Worm (Caenorhabditis elegans) whole organism, L4 larva: ENCODE data around the gene dgk-5.

Experiments used
- F26F4.8 ChIP-seq: fragments of 200-800 bp; sonication (Bioruptor generic); conservative IDR thresholded peaks from 2 replicates; pipeline ENCODE4 v1.3.6; 2022; ENCODE audit warnings: missing genetic modification characterization, missing compliant biosample characterization
- F37D6.2 ChIP-seq: sonication (generic microtip); optimal IDR thresholded peaks from 2 replicates; lab custom pipeline; 2016; ENCODE audit warnings: mild to moderate bottlenecking, missing genetic modification characterization, missing compliant biosample characterization
- R02D3.7 ChIP-seq: fragments of 150-350 bp; sonication (generic microtip); optimal IDR thresholded peaks from 3 replicates; lab custom pipeline; 2014; ENCODE audit warnings: missing biosample characterization, missing genetic modification characterization
- T20F7.1 ChIP-seq: fragments of 200-800 bp; sonication (Bioruptor generic); optimal IDR thresholded peaks from 2 replicates; lab custom pipeline; 2018; ENCODE audit warnings: mild to moderate bottlenecking, missing genetic modification characterization, missing compliant biosample characterization
- Y5F2A.4 ChIP-seq: fragments of 200-800 bp; sonication (Bioruptor generic); optimal IDR thresholded peaks from 2 replicates; lab custom pipeline; 2018; ENCODE audit warnings: mild to moderate bottlenecking, missing genetic modification characterization, missing compliant biosample characterization
- Y75B8A.6 ChIP-seq: fragments of 200-800 bp; sonication (Bioruptor generic); IDR thresholded peaks from 2 replicates; pipeline ENCODE4 v1.3.6; 2022; ENCODE audit warnings: missing genetic modification reagents, missing genetic modification characterization, missing compliant biosample characterization
- aha-1 ChIP-seq: fragments of 150-350 bp; peaks from one replicate; lab custom pipeline; 2014; ENCODE audit warnings: missing biosample characterization, missing genetic modification characterization
- ama-1 ChIP-seq: fragments of 150-350 bp; optimal IDR thresholded peaks from 2 replicates; lab custom pipeline; 2014; ENCODE audit warnings: inconsistent platforms, mixed read lengths
- arid-1 ChIP-seq: fragments of 200-800 bp; sonication (Bioruptor generic); conservative IDR thresholded peaks from 2 replicates; pipeline ENCODE4 v1.3.6; 2022; ENCODE audit warnings: missing genetic modification reagents, missing genetic modification characterization, missing compliant biosample characterization
- attf-4 ChIP-seq: sonication (generic microtip); optimal IDR thresholded peaks from 3 replicates; lab custom pipeline; 2017; ENCODE audit warnings: missing biosample characterization, missing genetic modification characterization
- ceh-44 ChIP-seq: fragments of 200-800 bp; sonication (Bioruptor generic); IDR thresholded peaks from 2 replicates; pipeline ENCODE4 v1.3.6; 2022; ENCODE audit warnings: missing genetic modification reagents, missing genetic modification characterization, missing compliant biosample characterization
- ceh-62 ChIP-seq: sonication (generic microtip); optimal IDR thresholded peaks from 2 replicates; lab custom pipeline; 2017; ENCODE audit warnings: missing biosample characterization, missing genetic modification characterization
- ceh-82 ChIP-seq: sonication (generic microtip); optimal IDR thresholded peaks from 2 replicates; lab custom pipeline; 2017; ENCODE audit warnings: missing biosample characterization, missing genetic modification characterization
- ctbp-1 ChIP-seq: fragments of 200-800 bp; sonication (Bioruptor generic); IDR thresholded peaks from 2 replicates; pipeline ENCODE4 v1.3.6; 2022; ENCODE audit warnings: missing genetic modification reagents, missing genetic modification characterization, missing compliant biosample characterization
- daf-16 ChIP-seq, 3 experiments: sonication (generic microtip); optimal IDR thresholded peaks; 2 replicates each; lab custom pipeline; 2016 to 2017; ENCODE audit warnings: missing genetic modification characterization in 3 of 3, missing genetic modification reagents in 3 of 3, mild to moderate bottlenecking in 2 of 3, missing compliant biosample characterization in 2 of 3, missing biosample characterization in 1 of 3, moderate library complexity in 1 of 3
- daf-8 ChIP-seq: fragments of 200-800 bp; sonication (Bioruptor generic); IDR thresholded peaks from 2 replicates; pipeline ENCODE4 v1.3.6; 2022; ENCODE audit warnings: missing genetic modification characterization, missing compliant biosample characterization
- dmd-6 ChIP-seq: fragments of 200-800 bp; sonication (Bioruptor generic); IDR thresholded peaks from 2 replicates; pipeline ENCODE4 v1.3.6; 2022; ENCODE audit warnings: missing genetic modification reagents, missing genetic modification characterization, missing compliant biosample characterization
- dmd-8 ChIP-seq: fragments of 200-800 bp; sonication (Bioruptor generic); IDR thresholded peaks from 2 replicates; pipeline ENCODE4 v1.3.6; 2022; ENCODE audit warnings: missing genetic modification characterization, missing compliant biosample characterization
- dpl-1 ChIP-seq: fragments of 150-350 bp; optimal IDR thresholded peaks from 2 replicates; lab custom pipeline; 2014; ENCODE audit warnings: missing biosample characterization, missing genetic modification reagents, missing genetic modification characterization
- egl-27 ChIP-seq: sonication (generic microtip); optimal IDR thresholded peaks from 3 replicates; lab custom pipeline; 2017; ENCODE audit warnings: missing biosample characterization, missing genetic modification reagents, missing genetic modification characterization
- egl-43 ChIP-seq: fragments of 200-800 bp; sonication (Bioruptor generic); IDR thresholded peaks from 2 replicates; pipeline ENCODE4 v1.3.6; 2022; ENCODE audit warnings: missing genetic modification reagents, missing genetic modification characterization, missing compliant biosample characterization
- fos-1 ChIP-seq: fragments of 150-350 bp; optimal IDR thresholded peaks from 2 replicates; lab custom pipeline; 2014; ENCODE audit warnings: missing biosample characterization, missing genetic modification characterization
- gei-8 ChIP-seq: fragments of 200-800 bp; sonication (Bioruptor generic); optimal IDR thresholded peaks from 2 replicates; lab custom pipeline; 2018; ENCODE audit warnings: mild to moderate bottlenecking, missing genetic modification characterization, missing compliant biosample characterization
- hlh-30 ChIP-seq: sonication (generic microtip); optimal IDR thresholded peaks from 2 replicates; lab custom pipeline; 2017; ENCODE audit warnings: antibody characterized with exemption, mild to moderate bottlenecking, missing genetic modification characterization, missing compliant biosample characterization; ENCODE audit not compliant: insufficient read depth
- lim-7 ChIP-seq: fragments of 200-800 bp; sonication (Bioruptor generic); IDR thresholded peaks from 2 replicates; pipeline ENCODE4 v1.3.6; 2022; ENCODE audit warnings: missing genetic modification characterization, missing compliant biosample characterization
- lin-1 ChIP-seq: fragments of 200-800 bp; sonication (Bioruptor generic); IDR thresholded peaks from 2 replicates; pipeline ENCODE4 v1.3.6; 2022; ENCODE audit warnings: missing genetic modification reagents, missing genetic modification characterization, missing compliant biosample characterization
- lin-13 ChIP-seq: fragments of 150-350 bp; optimal IDR thresholded peaks from 2 replicates; lab custom pipeline; 2014; ENCODE audit warnings: missing biosample characterization, missing genetic modification reagents, missing genetic modification characterization
- lin-15B ChIP-seq: fragments of 150-350 bp; sonication (generic microtip); optimal IDR thresholded peaks from 3 replicates; lab custom pipeline; 2014; ENCODE audit warnings: missing biosample characterization, missing genetic modification characterization
- lin-29 ChIP-seq: fragments of 200-800 bp; sonication (Bioruptor generic); IDR thresholded peaks from 2 replicates; pipeline ENCODE4 v1.3.6; 2022; ENCODE audit warnings: missing genetic modification reagents, missing genetic modification characterization, missing compliant biosample characterization
- lin-38 ChIP-seq: fragments of 200-800 bp; sonication (Bioruptor generic); IDR thresholded peaks from 2 replicates; pipeline ENCODE4 v1.3.6; 2022; ENCODE audit warnings: missing genetic modification reagents, missing genetic modification characterization, missing compliant biosample characterization
- lin-39 ChIP-seq: fragments of 150-350 bp; optimal IDR thresholded peaks from 2 replicates; lab custom pipeline; 2014; ENCODE audit warnings: missing biosample characterization, missing genetic modification reagents, missing genetic modification characterization
- lir-3 ChIP-seq: sonication (generic microtip); optimal IDR thresholded peaks from 2 replicates; lab custom pipeline; 2016; ENCODE audit warnings: mild to moderate bottlenecking, missing genetic modification characterization, missing compliant biosample characterization
- lsy-2 ChIP-seq, 2 experiments: fragments of 150-350 bp in 1 of 2; sonication (generic microtip) in 1 of 2; optimal IDR thresholded peaks; 2 replicates each; lab custom pipeline; 2014 to 2017; ENCODE audit warnings: missing biosample characterization in 2 of 2, missing genetic modification characterization in 2 of 2
- mdl-1 ChIP-seq, 2 experiments: fragments of 150-350 bp in 1 of 2; sonication (generic microtip) in 1 of 2; optimal IDR thresholded peaks; 2 replicates each; lab custom pipeline; 2014 to 2017; ENCODE audit warnings: missing biosample characterization in 2 of 2, missing genetic modification characterization in 2 of 2
- mdt-29 ChIP-seq: fragments of 200-800 bp; sonication (Bioruptor generic); IDR thresholded peaks from 2 replicates; pipeline ENCODE4 v1.3.6; 2022; ENCODE audit warnings: missing genetic modification reagents, missing genetic modification characterization, missing compliant biosample characterization
- mep-1 ChIP-seq: fragments of 150-350 bp; sonication (generic microtip); optimal IDR thresholded peaks from 3 replicates; lab custom pipeline; 2014; ENCODE audit warnings: missing biosample characterization, missing genetic modification characterization
- mxl-2 ChIP-seq: fragments of 200-800 bp; sonication (Bioruptor generic); conservative IDR thresholded peaks from 2 replicates; pipeline ENCODE4 v1.3.6; 2022; ENCODE audit warnings: missing genetic modification reagents, missing genetic modification characterization, missing compliant biosample characterization
- nhr-10 ChIP-seq: fragments of 150-350 bp; optimal IDR thresholded peaks from 2 replicates; lab custom pipeline; 2014; ENCODE audit warnings: missing biosample characterization, missing genetic modification characterization
- nhr-25 ChIP-seq: sonication (generic microtip); optimal IDR thresholded peaks from 2 replicates; lab custom pipeline; 2017; ENCODE audit warnings: missing genetic modification characterization, mild to moderate bottlenecking, missing compliant biosample characterization, antibody characterized with exemption, moderate library complexity, borderline replicate concordance; ENCODE audit not compliant: insufficient read depth
- nhr-6 ChIP-seq: fragments of 150-350 bp; optimal IDR thresholded peaks from 2 replicates; lab custom pipeline; 2014; ENCODE audit warnings: missing biosample characterization, missing genetic modification characterization
- pha-4 ChIP-seq, 2 experiments: fragments of 150-350 bp in 1 of 2; fragments of 200-800 bp in 1 of 2; sonication (Bioruptor generic) in 1 of 2; IDR thresholded peaks in 1 of 2; optimal IDR thresholded peaks in 1 of 2; 2 replicates each; pipeline versions ENCODE4 v1.3.6 to Lab custom; 2014 to 2022; ENCODE audit warnings: missing genetic modification characterization in 2 of 2, missing genetic modification reagents in 2 of 2, missing biosample characterization in 1 of 2, missing compliant biosample characterization in 1 of 2
- set-16 ChIP-seq: fragments of 200-800 bp; sonication (Bioruptor generic); IDR thresholded peaks from 2 replicates; pipeline ENCODE4 v1.3.6; 2022; ENCODE audit warnings: missing genetic modification reagents, missing genetic modification characterization, missing compliant biosample characterization
- skn-1 ChIP-seq: fragments of 150-350 bp; optimal IDR thresholded peaks from 2 replicates; lab custom pipeline; 2014; ENCODE audit warnings: missing biosample characterization, missing genetic modification characterization
- snpc-1.2 ChIP-seq: fragments of 200-800 bp; sonication (Bioruptor generic); IDR thresholded peaks from 2 replicates; pipeline ENCODE4 v1.3.6; 2022; ENCODE audit warnings: missing genetic modification reagents, missing genetic modification characterization, missing compliant biosample characterization
- snpc-4 ChIP-seq: fragments of 150-350 bp; optimal IDR thresholded peaks from 2 replicates; lab custom pipeline; 2014; ENCODE audit warnings: missing biosample characterization, missing genetic modification characterization
- spr-3 ChIP-seq: fragments of 200-800 bp; sonication (Bioruptor generic); optimal IDR thresholded peaks from 2 replicates; lab custom pipeline; 2018; ENCODE audit warnings: mild to moderate bottlenecking, missing genetic modification characterization, missing compliant biosample characterization
- unc-62 ChIP-seq, 3 experiments: fragments of 150-350 bp in 1 of 3; sonication (generic microtip); optimal IDR thresholded peaks in 2 of 3; peaks in 1 of 3; 1 replicate in 1 of 3; 2 replicates in 2 of 3; lab custom pipeline; 2014 to 2017; ENCODE audit warnings: missing biosample characterization in 3 of 3, missing genetic modification characterization in 3 of 3, missing genetic modification reagents in 3 of 3, missing genotype in 1 of 3
- zag-1 ChIP-seq: fragments of 150-350 bp; optimal IDR thresholded peaks from 2 replicates; lab custom pipeline; 2014; ENCODE audit warnings: missing biosample characterization, missing genetic modification characterization
- zip-11 ChIP-seq: fragments of 200-800 bp; sonication (Bioruptor generic); IDR thresholded peaks from 2 replicates; pipeline ENCODE4 v1.3.6; 2022; ENCODE audit warnings: missing genetic modification characterization, missing compliant biosample characterization
- ztf-7 ChIP-seq: fragments of 150-350 bp; optimal IDR thresholded peaks from 2 replicates; lab custom pipeline; 2014; ENCODE audit warnings: missing biosample characterization, missing genetic modification characterization

dgk-5 gene

ce11 chrII:6491817-6492452 is 21.1 kb upstream of the dgk-5 start, which contains the start of the genes T28D9.11 and T28D9.1 (continued):
- TF ChIP-seq lin-1 (GFP tag; lab: Robert Waterston, UW) (no peak), ama-1 (lab: Kevin White, UChicago) (no peak), daf-8 (GFP tag; lab: Robert Waterston, UW) (no peak), F26F4.8 (GFP tag; lab: Robert Waterston, UW) (no peak), nhr-6 (tag; lab: Kevin White, UChicago) (no peak), arid-1 (no peak), lim-7 (GFP tag; lab: Robert Waterston, UW) (peak; percentile 71), snpc-1.2 (0 out of 2 replicates have a peak, but pooled peaks have one; percentile 23), gei-8 (GFP tag; lab: Kevin White, UChicago) (no peak), skn-1 (tag; lab: Kevin White, UChicago) (no peak), dpl-1 (GFP tag; lab: Kevin White, UChicago) (peak; percentile 44), unc-62 (GFP tag; optimal IDR thresholded peaks at IDR 0.05 in 1 of 2; lab: Kevin White, UChicago) (peak in 1 of 2 experiments; percentile 48), unc-62 (tag; optimal IDR thresholded peaks at IDR 0.05; lab: Kevin White, UChicago) (no peak), Y5F2A.4 (no peak), aha-1 (peak; percentile 73), set-16 (peak; percentile 97), lir-3 (tag; lab: Kevin White, UChicago) (no peak), dmd-8 (GFP tag; lab: Robert Waterston, UW) (no peak), mdl-1 (tag; optimal IDR thresholded peaks at IDR 0.05; lab: Kevin White, UChicago) (peak in 1 of 2 experiments; percentile 27), lsy-2 (tag; optimal IDR thresholded peaks at IDR 0.05; lab: Kevin White, UChicago) (peak; percentile 70 to 77), lin-39 (tag; lab: Kevin White, UChicago) (no peak), fos-1 (tag; lab: Kevin White, UChicago) (no peak), F37D6.2 (tag; lab: Kevin White, UChicago) (peak; percentile 71), mxl-2 (no peak), lin-15B (no peak), lin-38 (GFP tag; lab: Robert Waterston, UW) (peak; percentile 44), ztf-7 (tag; lab: Kevin White, UChicago) (no peak), lin-29 (GFP tag; lab: Robert Waterston, UW) (no peak), ceh-44 (no peak), mdt-29 (GFP tag; lab: Robert Waterston, UW) (no peak), T20F7.1 (GFP tag; lab: Kevin White, UChicago) (no peak), egl-27 (tag; lab: Kevin White, UChicago) (no peak), R02D3.7 (no peak), lin-13 (GFP tag; lab: Kevin White, UChicago) (peak; percentile 68), zip-11 (no peak), hlh-30 (tag; lab: Kevin White, UChicago) (peak; percentile 22), Y75B8A.6 (GFP tag; lab: Robert Waterston, UW) (no peak), ctbp-1 (GFP tag; lab: Robert Waterston, UW) (peak; percentile 73), nhr-10 (tag; lab: Kevin White, UChicago) (no peak), ceh-82 (no peak), daf-16 (GFP tag; optimal IDR thresholded peaks at IDR 0.05; lab: Kevin White, UChicago) (no peak), daf-16 (tag; optimal IDR thresholded peaks at IDR 0.05; lab: Kevin White, UChicago) (no peak), snpc-4 (tag; lab: Kevin White, UChicago) (peak; percentile 65), attf-4 (tag; lab: Kevin White, UChicago) (no peak), nhr-25 (no peak), mep-1 (tag; lab: Kevin White, UChicago) (peak; percentile 85), ceh-62 (tag; lab: Kevin White, UChicago) (no peak), spr-3 (GFP tag; lab: Kevin White, UChicago) (no peak), pha-4 (GFP tag; IDR thresholded peaks at IDR 0.05; lab: Robert Waterston, UW) (no peak), pha-4 (tag; optimal IDR thresholded peaks at IDR 0.05; lab: Kevin White, UChicago) (no peak), dmd-6 (GFP tag; lab: Robert Waterston, UW) (peak; percentile 28; the same call in 1 of the 2 replicates), zag-1 (tag; lab: Kevin White, UChicago) (no peak), egl-43 (GFP tag; lab: Robert Waterston, UW) (peak; percentile 82)
